Fruit fly (Drosophila melanogaster): ENCODE data around the gene Arpc3B.
A peak's percentile ranks its signal among the peaks of the same experiment; 100 is the strongest.

Arpc3B gene

dm6 chrX:17147983-17148637 lies 42.5 kb upstream of the Arpc3B start, which contains the start of gene RpS5a (continued):
- TF ChIP-seq ranshi (GFP tag; IDR thresholded peaks at IDR 0.05): peak; percentile 77; the same call in 1 of the 2 replicates
- TF ChIP-seq gro (GFP tag; optimal IDR thresholded peaks at IDR 0.05): peak; percentile 58
- TF ChIP-seq onecut (GFP tag; IDR thresholded peaks at IDR 0.05): peak; percentile 82
- peak; percentile 87 for TF ChIP-seq inv (GFP tag; IDR thresholded peaks at IDR 0.05; ENCODE audit: partially characterized antibody)
- TF ChIP-seq CG8388 (GFP tag; optimal IDR thresholded peaks at IDR 0.05): peak; percentile 40
- peak; percentile 62 for TF ChIP-seq E2f2 (GFP tag; IDR thresholded peaks at IDR 0.05)
- peak; percentile 77 for TF ChIP-seq CG9932 (GFP tag; IDR thresholded peaks at IDR 0.05)
- peak; percentile 98 for TF ChIP-seq Med (GFP tag)
- peak; percentile 65 for TF ChIP-seq CG3065 (GFP tag; optimal IDR thresholded peaks at IDR 0.05)
- peak; percentile 77 for TF ChIP-seq row (GFP tag; IDR thresholded peaks at IDR 0.05)
- TF ChIP-seq bigmax (GFP tag; optimal IDR thresholded peaks at IDR 0.05): peak; percentile 98
- peak; percentile 68 for TF ChIP-seq crc (GFP tag; optimal IDR thresholded peaks at IDR 0.05)
- peak; percentile 36 for TF ChIP-seq TFAM (GFP tag; optimal IDR thresholded peaks at IDR 0.05)
- TF ChIP-seq Elba2 (GFP tag; optimal IDR thresholded peaks at IDR 0.05): peak; percentile 25
- peak; percentile 55; the same call in 2 of the 3 replicates for TF ChIP-seq CG14050 (GFP tag; IDR thresholded peaks at IDR 0.05)
- peak; percentile 60; the same call in 1 of the 2 replicates for TF ChIP-seq MBD-R2 (GFP tag; IDR thresholded peaks at IDR 0.05)
- peak; percentile 67 for TF ChIP-seq CG16815 (GFP tag; optimal IDR thresholded peaks at IDR 0.05)
- peak; percentile 74 for TF ChIP-seq org-1 (GFP tag; optimal IDR thresholded peaks at IDR 0.05)
- TF ChIP-seq Mad (GFP tag; optimal IDR thresholded peaks at IDR 0.05): peak; percentile 80
- peak; percentile 91 for TF ChIP-seq MTF-1 (GFP tag; optimal IDR thresholded peaks at IDR 0.05; ENCODE audit: borderline replicate concordance)
- peak; percentile 77 for TF ChIP-seq ATbp (GFP tag; optimal IDR thresholded peaks at IDR 0.05)
- TF ChIP-seq CG10654 (GFP tag; optimal IDR thresholded peaks at IDR 0.05): peak; percentile 79
- TF ChIP-seq hth (optimal IDR thresholded peaks at IDR 0.05): no peak
- peak; percentile 75 for TF ChIP-seq CG1024 (GFP tag; IDR thresholded peaks at IDR 0.05)
- TF ChIP-seq Doc2 (GFP tag; IDR thresholded peaks at IDR 0.05): no peak
- peak; percentile 45 for TF ChIP-seq Six4 (GFP tag; optimal IDR thresholded peaks at IDR 0.05)
- peak; percentile 72 for TF ChIP-seq CG2202 (tag; optimal IDR thresholded peaks at IDR 0.05)
- TF ChIP-seq pnt (GFP tag; optimal IDR thresholded peaks at IDR 0.05): peak; percentile 59
- TF ChIP-seq NfI (GFP tag; optimal IDR thresholded peaks at IDR 0.05): peak; percentile 91
- TF ChIP-seq bab2 (GFP tag; optimal IDR thresholded peaks at IDR 0.05): peak; percentile 67
- TF ChIP-seq zen (tag; optimal IDR thresholded peaks at IDR 0.05): peak; percentile 72
- TF ChIP-seq oc (tag; optimal IDR thresholded peaks at IDR 0.05): no peak
- peak; percentile 72 for TF ChIP-seq lilli (GFP tag; optimal IDR thresholded peaks at IDR 0.05)
- TF ChIP-seq CG7839 (tag; optimal IDR thresholded peaks at IDR 0.05): peak; percentile 67
- TF ChIP-seq H2.0 (GFP tag; IDR thresholded peaks at IDR 0.05): peak; percentile 64
- peak; percentile 87 for TF ChIP-seq Camta (GFP tag; optimal IDR thresholded peaks at IDR 0.05)
- peak; percentile 66 for TF ChIP-seq CG4820 (GFP tag; optimal IDR thresholded peaks at IDR 0.05)
- TF ChIP-seq Hr39 (optimal IDR thresholded peaks at IDR 0.05): no peak
- TF ChIP-seq nmo (GFP tag; optimal IDR thresholded peaks at IDR 0.05): peak; percentile 80
- peak; percentile 70 for TF ChIP-seq CG4854 (GFP tag; optimal IDR thresholded peaks at IDR 0.05)
- peak; percentile 49 for TF ChIP-seq CG2712 (tag; optimal IDR thresholded peaks at IDR 0.05)
- peak; percentile 62 for TF ChIP-seq CG9797 (GFP tag; optimal IDR thresholded peaks at IDR 0.05)
- peak; percentile 44 for TF ChIP-seq CG12744 (GFP tag; optimal IDR thresholded peaks at IDR 0.05)
- TF ChIP-seq Bdp1 (GFP tag; optimal IDR thresholded peaks at IDR 0.05): peak; percentile 61
- no peak for TF ChIP-seq pan (optimal IDR thresholded peaks at IDR 0.05)
- peak in 1 of 2 experiments; percentile 78 for TF ChIP-seq pan (GFP tag; optimal IDR thresholded peaks at IDR 0.05 in 1 of 2, IDR thresholded peaks at IDR 0.05 in 1 of 2)
- TF ChIP-seq usp (GFP tag; optimal IDR thresholded peaks at IDR 0.05): no peak
- peak; percentile 45; the same call in 1 of the 3 replicates for TF ChIP-seq CG11695 (GFP tag; IDR thresholded peaks at IDR 0.05)
- peak; percentile 90 for TF ChIP-seq CG18619 (GFP tag; optimal IDR thresholded peaks at IDR 0.05)
- TF ChIP-seq Meics (GFP tag; optimal IDR thresholded peaks at IDR 0.05): peak; percentile 90
- TF ChIP-seq dysf (GFP tag; IDR thresholded peaks at IDR 0.05): peak; percentile 76

All from whole organism, embryonic.